Fruit fly (Drosophila melanogaster) whole organism, adult: ENCODE results near the gene ninaE.

ENCODE experiments used
- CG11617 ChIP-seq: fragments of 200-800 bp; sonication (Bioruptor generic); optimal IDR thresholded peaks from 2 replicates; lab custom pipeline; 2017; ENCODE audit warnings: mild to moderate bottlenecking, missing biosample characterization, missing genetic modification reagents, missing genetic modification characterization
- CG12768 ChIP-seq: fragments of 200-800 bp; sonication (Bioruptor generic); optimal IDR thresholded peaks from 2 replicates; lab custom pipeline; 2017; ENCODE audit warnings: missing biosample characterization, missing genetic modification characterization, mild to moderate bottlenecking, moderate library complexity, missing genetic modification reagents
- CG14711 ChIP-seq: fragments of 200-800 bp; sonication (Bioruptor generic); optimal IDR thresholded peaks from 2 replicates; lab custom pipeline; 2018; ENCODE audit warnings: missing biosample characterization, mild to moderate bottlenecking, missing genetic modification characterization, moderate library complexity
- CG1620 ChIP-seq: fragments of 200-800 bp; sonication (Bioruptor generic); optimal IDR thresholded peaks from 2 replicates; lab custom pipeline; 2016; ENCODE audit warnings: missing biosample characterization, missing genetic modification characterization
- CG33017 ChIP-seq: fragments of 200-800 bp; sonication (Bioruptor generic); optimal IDR thresholded peaks from 2 replicates; lab custom pipeline; 2018; ENCODE audit warnings: missing biosample characterization, mild to moderate bottlenecking, missing genetic modification characterization, moderate library complexity
- CG5204 ChIP-seq: fragments of 200-800 bp; sonication (Bioruptor generic); optimal IDR thresholded peaks from 2 replicates; lab custom pipeline; 2016; ENCODE audit warnings: missing biosample characterization, missing genetic modification characterization
- CG7045 ChIP-seq: fragments of 200-800 bp; sonication (Bioruptor generic); optimal IDR thresholded peaks from 2 replicates; lab custom pipeline; 2017; ENCODE audit warnings: missing biosample characterization, mild to moderate bottlenecking, missing genetic modification characterization
- CG7101 ChIP-seq: fragments of 200-800 bp; sonication (Bioruptor generic); optimal IDR thresholded peaks from 2 replicates; lab custom pipeline; 2018; ENCODE audit warnings: missing biosample characterization, mild to moderate bottlenecking, missing genetic modification characterization, moderate library complexity
- Clk ChIP-seq: fragments of 200-800 bp; sonication (Bioruptor generic); optimal IDR thresholded peaks from 2 replicates; lab custom pipeline; 2017; ENCODE audit warnings: missing biosample characterization, missing genetic modification characterization
- Crg-1 ChIP-seq: fragments of 200-800 bp; sonication (Bioruptor generic); optimal IDR thresholded peaks from 2 replicates; lab custom pipeline; 2016; ENCODE audit warnings: missing biosample characterization, missing genetic modification characterization
- Hr96 ChIP-seq: fragments of 200-800 bp; sonication (Bioruptor generic); optimal IDR thresholded peaks from 2 replicates; lab custom pipeline; 2016; ENCODE audit warnings: missing biosample characterization, missing genetic modification characterization
- Mnt ChIP-seq: fragments of 200-800 bp; sonication (Bioruptor generic); optimal IDR thresholded peaks from 2 replicates; lab custom pipeline; 2016; ENCODE audit warnings: missing biosample characterization, mild to moderate bottlenecking, missing genetic modification characterization
- bab1 ChIP-seq: fragments of 200-800 bp; sonication (Bioruptor generic); optimal IDR thresholded peaks from 3 replicates; lab custom pipeline; 2019; ENCODE audit warnings: missing biosample characterization, mild to moderate bottlenecking, missing genetic modification characterization, moderate library complexity
- cic ChIP-seq: fragments of 200-800 bp; sonication (Bioruptor generic); optimal IDR thresholded peaks from 2 replicates; lab custom pipeline; 2017; ENCODE audit warnings: missing biosample characterization, mild to moderate bottlenecking, missing genetic modification characterization, moderate library complexity
- cnc ChIP-seq, 2 experiments: fragments of >200 bp; optimal IDR thresholded peaks; 2 replicates each; lab custom pipeline; 2017
- kay ChIP-seq: fragments of 200-800 bp; sonication (Bioruptor generic); peaks from one replicate; lab custom pipeline; 2016; ENCODE audit warnings: missing biosample characterization, missing genetic modification characterization, borderline replicate concordance
- ovo ChIP-seq: fragments of 200-800 bp; sonication (Bioruptor generic); optimal IDR thresholded peaks from 2 replicates; lab custom pipeline; 2016; ENCODE audit warnings: missing biosample characterization, missing genetic modification characterization
- pad ChIP-seq: fragments of 200-800 bp; sonication (Bioruptor generic); optimal IDR thresholded peaks from 3 replicates; lab custom pipeline; 2017; ENCODE audit warnings: missing biosample characterization, missing genetic modification characterization, mild to moderate bottlenecking, moderate library complexity, missing genetic modification reagents
- tj ChIP-seq: fragments of 200-800 bp; sonication (Bioruptor generic); optimal IDR thresholded peaks from 3 replicates; lab custom pipeline; 2017; ENCODE audit warnings: missing biosample characterization, mild to moderate bottlenecking, missing genetic modification characterization, moderate library complexity
- toe ChIP-seq: fragments of 200-800 bp; sonication (Bioruptor generic); optimal IDR thresholded peaks from 2 replicates; lab custom pipeline; 2016; ENCODE audit warnings: missing biosample characterization, missing genetic modification characterization

Gene ninaE

DNA sequence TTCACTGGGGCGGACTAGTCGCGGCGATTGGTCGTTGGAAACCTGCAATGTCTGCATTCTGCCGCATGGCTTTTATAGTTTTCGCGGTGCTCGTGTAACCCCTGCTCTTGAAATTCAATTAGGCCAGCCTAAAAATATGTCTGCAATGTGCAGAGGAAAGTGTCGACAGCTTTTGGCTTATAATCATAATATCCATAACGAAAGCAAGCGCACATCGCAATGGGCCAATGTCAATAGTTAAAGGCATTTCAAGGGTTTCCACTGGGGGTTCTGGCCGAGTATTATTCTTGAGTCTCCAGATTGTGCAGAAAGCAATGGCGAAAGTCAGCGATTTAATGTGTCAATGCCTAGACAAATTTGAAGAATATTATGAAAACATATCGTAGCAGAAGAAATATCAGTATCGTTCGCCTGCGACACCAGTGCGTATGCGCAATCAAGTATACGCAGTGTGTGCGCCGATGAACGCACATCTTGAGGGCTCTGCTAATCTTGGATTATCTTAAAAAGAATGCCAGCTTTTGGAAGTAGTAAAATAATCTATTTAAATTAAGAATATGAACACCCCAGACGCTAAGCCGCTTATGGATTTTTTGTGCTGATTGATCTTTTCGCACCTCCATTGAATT is at the start of gene ninaE:
TSS of gene ninaE (minus strand) at position 51 of the 629 bp plus-strand sequence.
- TF ChIP-seq toe (no peak), tj (no peak), CG5204 (GFP tag; lab: Kevin White, UChicago) (no peak), pad (GFP tag; lab: Kevin White, UChicago) (no peak), cic (GFP tag; lab: Kevin White, UChicago) (no peak), kay (GFP tag; lab: Kevin White, UChicago) (no peak), CG7101 (tag; lab: Kevin White, UChicago) (no peak), Hr96 (GFP tag; lab: Kevin White, UChicago) (no peak), CG11617 (GFP tag; lab: Kevin White, UChicago) (no peak), CG33017 (tag; lab: Kevin White, UChicago) (no peak), Crg-1 (GFP tag; lab: Kevin White, UChicago) (no peak), cnc (optimal IDR thresholded peaks at IDR 0.05; lab: Kevin White, UChicago) (no peak), CG12768 (no peak), CG1620 (GFP tag; lab: Kevin White, UChicago) (no peak), CG14711 (tag; lab: Kevin White, UChicago) (no peak), Clk (GFP tag; lab: Kevin White, UChicago) (no peak), ovo (GFP tag; lab: Kevin White, UChicago) (no peak), bab1 (GFP tag; lab: Kevin White, UChicago) (no peak)

- no peak for TF ChIP-seq tj
- TF ChIP-seq Clk (GFP tag; lab: Kevin White, UChicago): no peak
- TF ChIP-seq CG5204 (GFP tag; lab: Kevin White, UChicago): no peak
Observed at dm6 chr3R:19935777-19936125, 47.7 kb upstream of the ninaE start.

dm6 chr3R:19934840-19935776 is 47.1 kb upstream of the ninaE start, which contains the start of gene mira:
Gene mira (minus strand): TSS chr3R:19935120.
- TF ChIP-seq kay (GFP tag; lab: Kevin White, UChicago) (peak; percentile 3), CG7045 (GFP tag; lab: Kevin White, UChicago) (no peak)

DNA sequence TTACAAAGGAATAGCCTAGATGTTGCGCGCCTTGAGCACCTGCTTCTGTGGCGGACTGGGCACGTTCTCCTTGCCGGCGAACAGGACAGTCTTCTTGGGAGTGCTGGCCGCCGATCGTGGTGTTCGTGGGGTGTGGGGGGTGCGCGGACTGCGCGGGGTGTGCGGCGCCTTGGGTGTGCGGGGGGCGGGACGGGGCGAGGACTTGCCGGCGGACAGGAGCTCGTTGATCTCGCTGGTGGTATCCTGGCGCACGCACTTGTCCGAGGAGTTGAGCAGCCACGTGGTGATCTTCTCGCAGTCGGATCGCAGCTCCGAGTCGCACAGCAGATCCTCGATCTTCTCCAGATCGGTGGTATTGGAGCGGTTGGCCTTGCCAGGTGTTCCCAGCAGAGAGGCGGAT is 44.2 kb upstream of the ninaE start:
- no peak for TF ChIP-seq cnc (optimal IDR thresholded peaks at IDR 0.05; lab: Kevin White, UChicago)
- no peak for TF ChIP-seq tj
- no peak for TF ChIP-seq Clk (GFP tag; lab: Kevin White, UChicago)
- TF ChIP-seq kay (GFP tag; lab: Kevin White, UChicago): no peak
- TF ChIP-seq CG11617 (GFP tag; lab: Kevin White, UChicago): no peak
- TF ChIP-seq CG7045 (GFP tag; lab: Kevin White, UChicago): no peak
- no peak for TF ChIP-seq cic (GFP tag; lab: Kevin White, UChicago)
- TF ChIP-seq CG5204 (GFP tag; lab: Kevin White, UChicago): no peak
- TF ChIP-seq CG12768: no peak

- TF ChIP-seq toe (no peak), pad (GFP tag; lab: Kevin White, UChicago) (no peak), kay (GFP tag; lab: Kevin White, UChicago) (no peak), cnc (optimal IDR thresholded peaks at IDR 0.05; lab: Kevin White, UChicago) (no peak), CG11617 (GFP tag; lab: Kevin White, UChicago) (no peak), ovo (GFP tag; lab: Kevin White, UChicago) (no peak), CG14711 (tag; lab: Kevin White, UChicago) (no peak), bab1 (GFP tag; lab: Kevin White, UChicago) (no peak)
Observed at dm6 chr3R:19930913-19931706, 43.1 kb upstream of the ninaE start.

DNA sequence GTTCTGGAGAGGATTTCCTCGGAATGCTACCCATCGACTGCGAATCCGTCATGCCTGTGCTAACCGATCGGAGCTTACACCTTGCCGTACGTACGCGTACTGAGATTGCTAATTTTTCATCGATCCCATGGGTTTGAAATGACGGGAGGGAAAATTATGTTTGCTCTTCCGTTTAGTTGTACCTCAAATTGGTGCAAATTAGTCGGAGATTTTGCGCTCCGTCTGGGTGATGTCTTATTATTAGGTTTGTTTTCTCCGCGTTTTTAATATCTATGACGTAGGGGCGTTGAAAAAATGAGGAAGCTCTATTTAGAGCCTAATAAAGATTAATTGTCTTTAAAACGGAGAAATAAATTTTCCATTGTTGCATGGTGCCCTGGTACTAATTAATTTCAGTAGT is 40.5 kb upstream of the ninaE start, which contains the start of gene CG4459:
TSS of gene CG4459 (minus strand) at position 101 of the 400 bp plus-strand sequence.
- TF ChIP-seq Crg-1 (GFP tag; lab: Kevin White, UChicago): no peak
- TF ChIP-seq Mnt (GFP tag; lab: Kevin White, UChicago): no peak
- TF ChIP-seq ovo (GFP tag; lab: Kevin White, UChicago): no peak
- no peak for TF ChIP-seq kay (GFP tag; lab: Kevin White, UChicago)
- no peak for TF ChIP-seq CG5204 (GFP tag; lab: Kevin White, UChicago)
- no peak for TF ChIP-seq CG14711 (tag; lab: Kevin White, UChicago)
- no peak for TF ChIP-seq tj
- TF ChIP-seq toe: no peak
- TF ChIP-seq bab1 (GFP tag; lab: Kevin White, UChicago): no peak
- no peak for TF ChIP-seq Clk (GFP tag; lab: Kevin White, UChicago)
- no peak for TF ChIP-seq CG12768
- TF ChIP-seq pad (GFP tag; lab: Kevin White, UChicago): no peak
- no peak for TF ChIP-seq CG7101 (tag; lab: Kevin White, UChicago)
- TF ChIP-seq CG1620 (GFP tag; lab: Kevin White, UChicago): no peak
- TF ChIP-seq CG33017 (tag; lab: Kevin White, UChicago): no peak
- no peak for TF ChIP-seq Hr96 (GFP tag; lab: Kevin White, UChicago)
- no peak for TF ChIP-seq CG11617 (GFP tag; lab: Kevin White, UChicago)
